Fruit fly (Drosophila melanogaster) whole organism, embryonic: ENCODE data around the gene Galphai.

Experiments used
- BEAF-32 ChIP-seq: fragments of 200-800 bp; sonication (Bioruptor generic); optimal IDR thresholded peaks from 3 replicates; lab custom pipeline; 2017; ENCODE audit warnings: missing biosample characterization, missing genetic modification characterization, mild to moderate bottlenecking, moderate library complexity, missing genetic modification reagents
- CG12391 ChIP-seq: fragments of 200-800 bp; sonication (Bioruptor generic); optimal IDR thresholded peaks from 3 replicates; lab custom pipeline; 2018; ENCODE audit warnings: missing biosample characterization, mild to moderate bottlenecking, missing genetic modification characterization, moderate library complexity
- CG13424 ChIP-seq: fragments of 200-800 bp; sonication (Bioruptor generic); optimal IDR thresholded peaks from 2 replicates; lab custom pipeline; 2019; ENCODE audit warnings: missing biosample characterization, mild to moderate bottlenecking, missing genetic modification characterization, moderate library complexity
- CG13624 ChIP-seq: fragments of 200-800 bp; sonication (Bioruptor generic); optimal IDR thresholded peaks from 2 replicates; lab custom pipeline; 2016; ENCODE audit warnings: missing biosample characterization, missing genetic modification characterization
- CG13894 ChIP-seq: fragments of 200-800 bp; sonication (Bioruptor generic); optimal IDR thresholded peaks from 3 replicates; lab custom pipeline; 2018; ENCODE audit warnings: missing biosample characterization, mild to moderate bottlenecking, missing genetic modification characterization, moderate library complexity
- CG17612 ChIP-seq: fragments of 200-800 bp; sonication (Bioruptor generic); IDR thresholded peaks from 2 replicates; pipeline ENCODE4 v1.3.6; 2022; ENCODE audit warnings: missing biosample characterization, missing genetic modification characterization
- CG17829 ChIP-seq: fragments of 200-800 bp; optimal IDR thresholded peaks from 2 replicates; lab custom pipeline; 2019; ENCODE audit warnings: missing biosample characterization, mild to moderate bottlenecking, missing genetic modification characterization, moderate library complexity
- CG2120 ChIP-seq: fragments of 200-800 bp; sonication (Bioruptor generic); optimal IDR thresholded peaks from 3 replicates; lab custom pipeline; 2016; ENCODE audit warnings: missing biosample characterization, missing genetic modification characterization
- CG33213 ChIP-seq: fragments of 200-800 bp; sonication (Bioruptor generic); optimal IDR thresholded peaks from 3 replicates; lab custom pipeline; 2016; ENCODE audit warnings: missing biosample characterization, missing genetic modification characterization
- CG4360 ChIP-seq: fragments of 200-800 bp; sonication (Bioruptor generic); IDR thresholded peaks from 2 replicates; pipeline ENCODE4 v1.3.6; 2022; ENCODE audit warnings: missing biosample characterization, missing genetic modification characterization
- CG4404 ChIP-seq: fragments of 200-800 bp; sonication (Bioruptor generic); IDR thresholded peaks from 2 replicates; pipeline ENCODE4 v1.3.6; 2022; ENCODE audit warnings: missing biosample characterization, missing genetic modification characterization
- CG6254 ChIP-seq: fragments of 200-800 bp; sonication (Bioruptor generic); optimal IDR thresholded peaks from 3 replicates; lab custom pipeline; 2017; ENCODE audit warnings: mild to moderate bottlenecking, missing biosample characterization, missing genetic modification reagents, missing genetic modification characterization
- CG6765 ChIP-seq: fragments of 200-800 bp; sonication (Bioruptor generic); optimal IDR thresholded peaks from 3 replicates; lab custom pipeline; 2017; ENCODE audit warnings: missing biosample characterization, mild to moderate bottlenecking, missing genetic modification characterization
- CG6854 ChIP-seq: fragments of 200-800 bp; sonication (Bioruptor generic); optimal IDR thresholded peaks from 3 replicates; lab custom pipeline; 2017; ENCODE audit warnings: missing biosample characterization, mild to moderate bottlenecking, missing genetic modification characterization
- CG7556 ChIP-seq: fragments of 200-800 bp; sonication (Bioruptor generic); optimal IDR thresholded peaks from 2 replicates; lab custom pipeline; 2017; ENCODE audit warnings: missing biosample characterization, mild to moderate bottlenecking, missing genetic modification characterization
- CG7839 ChIP-seq: fragments of 200-800 bp; sonication (Bioruptor generic); optimal IDR thresholded peaks from 3 replicates; lab custom pipeline; 2018; ENCODE audit warnings: missing biosample characterization, mild to moderate bottlenecking, missing genetic modification characterization, moderate library complexity
- CG7987 ChIP-seq: fragments of 200-800 bp; sonication (Bioruptor generic); optimal IDR thresholded peaks from 2 replicates; lab custom pipeline; 2018; ENCODE audit warnings: missing biosample characterization, mild to moderate bottlenecking, missing genetic modification characterization, moderate library complexity
- CG8944 ChIP-seq: fragments of 200-800 bp; sonication (Bioruptor generic); optimal IDR thresholded peaks from 3 replicates; lab custom pipeline; 2016; ENCODE audit warnings: missing biosample characterization, missing genetic modification characterization
- Deaf1 ChIP-seq: fragments of 200-800 bp; optimal IDR thresholded peaks from 3 replicates; lab custom pipeline; 2019; ENCODE audit warnings: missing biosample characterization, mild to moderate bottlenecking, missing genetic modification characterization, moderate library complexity
- Dek ChIP-seq: fragments of 200-800 bp; sonication (Bioruptor generic); optimal IDR thresholded peaks from 3 replicates; lab custom pipeline; 2019; ENCODE audit warnings: missing biosample characterization, mild to moderate bottlenecking, missing genetic modification characterization, moderate library complexity
- Dll ChIP-seq: fragments of 200-800 bp; sonication (Bioruptor generic); IDR thresholded peaks from 4 replicates; pipeline ENCODE4 v1.3.6; 2022; ENCODE audit warnings: missing biosample characterization, missing genetic modification characterization; ENCODE audit not compliant: partially characterized antibody
- Doc3 ChIP-seq: fragments of 200-800 bp; sonication (Bioruptor generic); IDR thresholded peaks from 3 replicates; pipeline ENCODE4 v1.3.6; 2022; ENCODE audit warnings: missing biosample characterization, missing genetic modification characterization; ENCODE audit not compliant: partially characterized antibody
- Dp ChIP-seq: fragments of 200-800 bp; sonication (Bioruptor generic); optimal IDR thresholded peaks from 2 replicates; lab custom pipeline; 2018; ENCODE audit warnings: missing biosample characterization, mild to moderate bottlenecking, missing genetic modification characterization, moderate library complexity
- Hr51 ChIP-seq, 2 experiments: fragments of 200-800 bp; sonication (Bioruptor generic); optimal IDR thresholded peaks; 2 replicates in 1 of 2; 3 replicates in 1 of 2; lab custom pipeline; 2016 to 2018; ENCODE audit warnings: missing biosample characterization in 2 of 2, missing genetic modification characterization in 2 of 2, mild to moderate bottlenecking in 1 of 2, moderate library complexity in 1 of 2
- NC2β ChIP-seq: fragments of 200-800 bp; sonication (Bioruptor generic); optimal IDR thresholded peaks from 2 replicates; lab custom pipeline; 2016; ENCODE audit warnings: missing biosample characterization, missing genetic modification characterization
- NFAT ChIP-seq: fragments of 200-800 bp; sonication (Bioruptor generic); IDR thresholded peaks from 2 replicates; pipeline ENCODE4 v1.3.6; 2022; ENCODE audit warnings: missing biosample characterization, missing genetic modification characterization
- NK7.1 ChIP-seq: fragments of 200-800 bp; sonication (Bioruptor generic); optimal IDR thresholded peaks from 3 replicates; lab custom pipeline; 2016; ENCODE audit warnings: missing biosample characterization, missing genetic modification characterization
- ac ChIP-seq: fragments of 200-800 bp; sonication (Bioruptor generic); optimal IDR thresholded peaks from 3 replicates; lab custom pipeline; 2017; ENCODE audit warnings: missing biosample characterization, mild to moderate bottlenecking, missing genetic modification characterization
- chif ChIP-seq, 2 experiments: fragments of 200-800 bp; sonication (Bioruptor generic); optimal IDR thresholded peaks; 3 replicates each; lab custom pipeline; 2016; ENCODE audit warnings: missing biosample characterization in 2 of 2, missing genetic modification characterization in 2 of 2
- fd3F ChIP-seq: fragments of 200-800 bp; sonication (Bioruptor generic); optimal IDR thresholded peaks from 2 replicates; lab custom pipeline; 2018; ENCODE audit warnings: missing biosample characterization, mild to moderate bottlenecking, missing genetic modification characterization, moderate library complexity
- grau ChIP-seq: fragments of 200-800 bp; optimal IDR thresholded peaks from 3 replicates; lab custom pipeline; 2019; ENCODE audit warnings: missing biosample characterization, mild to moderate bottlenecking, missing genetic modification characterization, moderate library complexity
- hkb ChIP-seq, 2 experiments: fragments of 200-800 bp in 1 of 2; fragments of >200 bp in 1 of 2; sonication (Bioruptor generic) in 1 of 2; IDR thresholded peaks in 1 of 2; optimal IDR thresholded peaks in 1 of 2; 2 replicates each; pipeline versions ENCODE4 v1.3.6 to Lab custom; 2017 to 2022; ENCODE audit warnings: missing biosample characterization in 1 of 2, missing genetic modification characterization in 1 of 2
- knrl ChIP-seq: fragments of 200-800 bp; sonication (Bioruptor generic); IDR thresholded peaks from 3 replicates; pipeline ENCODE4 v1.3.6; 2022; ENCODE audit warnings: missing biosample characterization, missing genetic modification characterization; ENCODE audit not compliant: partially characterized antibody
- lmd ChIP-seq: fragments of 200-800 bp; sonication (Bioruptor generic); IDR thresholded peaks from 2 replicates; pipeline ENCODE4 v1.3.6; 2022; ENCODE audit warnings: missing biosample characterization, missing genetic modification characterization
- mirr ChIP-seq: fragments of 200-800 bp; sonication (Bioruptor generic); optimal IDR thresholded peaks from 3 replicates; lab custom pipeline; 2018; ENCODE audit warnings: missing biosample characterization, mild to moderate bottlenecking, missing genetic modification characterization
- org-1 ChIP-seq: fragments of 200-800 bp; sonication (Bioruptor generic); optimal IDR thresholded peaks from 2 replicates; lab custom pipeline; 2017; ENCODE audit warnings: missing biosample characterization, missing genetic modification characterization
- otp ChIP-seq: fragments of 200-800 bp; sonication (Bioruptor generic); IDR thresholded peaks from 3 replicates; pipeline ENCODE4, ENCODE4 v1.3.6; 2022; ENCODE audit warnings: missing biosample characterization, missing genetic modification characterization
- pb ChIP-seq: fragments of 200-800 bp; sonication (Bioruptor generic); optimal IDR thresholded peaks from 3 replicates; lab custom pipeline; 2016; ENCODE audit warnings: missing biosample characterization, missing genetic modification characterization
- peb ChIP-seq: fragments of 200-800 bp; sonication (Bioruptor generic); IDR thresholded peaks from 2 replicates; pipeline ENCODE4 v1.3.6; 2022; ENCODE audit warnings: missing biosample characterization, missing genetic modification characterization
- pho ChIP-seq: fragments of 200-800 bp; sonication (Bioruptor generic); optimal IDR thresholded peaks from 2 replicates; lab custom pipeline; 2016; ENCODE audit warnings: missing biosample characterization, missing genetic modification characterization
- sr ChIP-seq: fragments of 200-800 bp; sonication (Bioruptor generic); IDR thresholded peaks from 3 replicates; pipeline ENCODE4 v1.3.6; 2022; ENCODE audit warnings: missing biosample characterization, missing genetic modification characterization
- tap ChIP-seq: fragments of 200-800 bp; optimal IDR thresholded peaks from 3 replicates; lab custom pipeline; 2019; ENCODE audit warnings: missing biosample characterization, mild to moderate bottlenecking, missing genetic modification characterization, moderate library complexity
- zen ChIP-seq: fragments of 200-800 bp; sonication (Bioruptor generic); optimal IDR thresholded peaks from 3 replicates; lab custom pipeline; 2018; ENCODE audit warnings: missing biosample characterization, mild to moderate bottlenecking, missing genetic modification characterization, moderate library complexity

Galphai gene

dm6 chr3L:6979387-6980249, at the start of gene Galphai (continued):
- TF ChIP-seq BEAF-32 (peak; percentile 67), NFAT (GFP tag; lab: Robert Waterston, UW) (0 out of 2 replicates have a peak, but pooled peaks have one; percentile 29), CG13624 (GFP tag; lab: Kevin White, UChicago) (peak; percentile 80), Dll (GFP tag; lab: Robert Waterston, UW) (peak; percentile 15; the same call in 1 of the 4 replicates), CG2120 (peak; percentile 46), otp (GFP tag; lab: Robert Waterston, UW) (peak; percentile 11; the same call in 1 of the 3 replicates), Doc3 (no peak), knrl (GFP tag; lab: Robert Waterston, UW) (peak; percentile 71), lmd (peak; percentile 30; the same call in 1 of the 2 replicates), Hr51 (GFP tag; optimal IDR thresholded peaks at IDR 0.05; lab: Kevin White, UChicago) (peak in 1 of 2 experiments; percentile 33), NK7.1 (GFP tag; lab: Kevin White, UChicago) (peak; percentile 14), CG7839 (tag; lab: Kevin White, UChicago) (peak; percentile 13), org-1 (no peak), fd3F (no peak), Dp (GFP tag; lab: Kevin White, UChicago) (peak; percentile 99), Deaf1 (tag; lab: Kevin White, UChicago) (peak; percentile 63), CG4360 (GFP tag; lab: Robert Waterston, UW) (no peak), CG8944 (GFP tag; lab: Kevin White, UChicago) (no peak), hkb (optimal IDR thresholded peaks at IDR 0.05; lab: Kevin White, UChicago) (peak; percentile 69), hkb (GFP tag; IDR thresholded peaks at IDR 0.05; lab: Robert Waterston, UW) (peak; percentile 37; the same call in 1 of the 2 replicates), zen (tag; lab: Kevin White, UChicago) (peak; percentile 64), mirr (peak; percentile 28), CG33213 (GFP tag; lab: Kevin White, UChicago) (peak; percentile 97), CG7987 (GFP tag; lab: Kevin White, UChicago) (peak; percentile 36), CG12391 (tag; lab: Kevin White, UChicago) (peak; percentile 35), CG7556 (GFP tag; lab: Kevin White, UChicago) (no peak), grau (tag; lab: Kevin White, UChicago) (peak; percentile 10), NC2β (GFP tag; lab: Kevin White, UChicago) (peak; percentile 16), CG17829 (tag; lab: Kevin White, UChicago) (peak; percentile 67)
- TF ChIP-seq, all 482 proteins: peak for 205

DNA sequence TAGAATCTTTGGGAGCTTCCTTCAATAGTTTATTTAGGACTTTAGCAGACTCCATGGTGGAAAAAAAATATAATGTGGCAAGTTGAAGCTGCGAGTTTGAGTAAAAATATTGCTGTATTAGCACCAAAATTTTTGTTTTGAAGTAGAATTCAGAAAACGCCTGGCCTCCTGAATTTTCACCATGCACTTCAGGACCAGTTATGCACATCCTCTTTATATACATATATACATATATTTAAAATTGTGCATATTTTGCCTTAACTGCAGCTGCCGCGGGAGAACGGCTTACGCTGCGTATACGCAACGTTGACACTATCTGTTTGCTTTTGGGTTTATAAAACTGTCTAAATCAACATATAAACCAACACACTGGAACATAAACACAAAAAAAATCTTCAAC, 46.9 kb upstream of the Galphai start, which contains the start of gene CG17744:
CG17744 (minus strand) TSS at position 101 of the 400 bp plus-strand sequence.
- TF ChIP-seq tap (no peak), CG13424 (tag; lab: Kevin White, UChicago) (no peak), Dek (tag; lab: Kevin White, UChicago) (no peak), CG17612 (no peak), pho (no peak), pb (no peak), CG4404 (GFP tag; lab: Robert Waterston, UW) (no peak), chif (GFP tag; optimal IDR thresholded peaks at IDR 0.05; lab: Kevin White, UChicago) (no peak), CG13894 (tag; lab: Kevin White, UChicago) (no peak), peb (GFP tag; lab: Robert Waterston, UW) (no peak), hkb (optimal IDR thresholded peaks at IDR 0.05; lab: Kevin White, UChicago) (no peak), hkb (GFP tag; IDR thresholded peaks at IDR 0.05; lab: Robert Waterston, UW) (no peak), CG6254 (GFP tag; lab: Kevin White, UChicago) (no peak), CG6765 (GFP tag; lab: Kevin White, UChicago) (no peak), CG6854 (GFP tag; lab: Kevin White, UChicago) (no peak), sr (no peak), ac (GFP tag; lab: Kevin White, UChicago) (no peak)
